Fruit fly (Drosophila melanogaster): ENCODE results near the gene Mat89Ba.
A peak's percentile ranks its signal among the peaks of the same experiment; 100 is the strongest.

Mat89Ba gene

DNA sequence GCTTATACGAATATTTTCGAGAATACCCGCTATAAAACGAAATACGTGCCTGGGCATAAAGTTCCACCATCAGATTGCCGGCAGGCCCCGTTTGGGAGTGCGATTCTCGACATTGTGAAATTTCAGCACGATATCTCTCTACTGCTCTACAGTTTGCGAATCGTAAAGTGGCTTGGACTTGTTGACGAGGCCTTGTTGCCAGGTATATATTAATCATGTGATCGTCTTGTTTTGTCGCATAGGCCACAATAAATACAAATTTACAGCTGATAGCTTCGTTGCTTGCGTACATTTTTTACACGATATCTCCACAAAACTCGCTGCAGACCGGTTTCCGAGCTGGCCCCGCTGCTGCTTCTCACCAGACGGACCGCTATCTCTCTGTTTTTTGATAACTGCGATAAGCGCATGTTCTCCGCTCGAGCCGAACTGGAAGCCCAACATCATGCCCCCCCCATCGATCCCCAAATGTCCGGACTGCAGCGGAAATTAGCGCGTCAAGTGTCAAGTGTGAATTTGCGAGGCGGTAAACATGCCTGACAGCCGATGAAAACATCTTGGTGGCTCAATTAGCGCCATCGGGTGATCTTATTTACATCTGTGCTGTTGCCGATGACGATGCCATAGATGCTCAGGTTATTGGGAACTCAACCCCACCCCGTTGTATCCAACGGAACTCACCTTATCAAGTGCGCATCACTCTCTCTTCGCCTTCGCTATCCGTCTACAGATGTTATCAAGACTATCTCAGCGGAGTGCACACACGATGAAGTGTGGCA is 37.3 kb upstream of the Mat89Ba start (continued):
- TF ChIP-seq nerfin-2 (GFP tag; IDR thresholded peaks at IDR 0.05; ENCODE audit: partially characterized antibody), result 0 out of 2 replicates have a peak, but pooled peaks have one; percentile 20
- TF ChIP-seq CG1602 (GFP tag; optimal IDR thresholded peaks at IDR 0.05), result no peak
- TF ChIP-seq Camta (GFP tag; optimal IDR thresholded peaks at IDR 0.05), result no peak
- TF ChIP-seq CG17829 (tag; optimal IDR thresholded peaks at IDR 0.05), result no peak
- peak; percentile 29 for TF ChIP-seq Fer3 (tag; optimal IDR thresholded peaks at IDR 0.05)
- no peak for TF ChIP-seq trh (GFP tag; optimal IDR thresholded peaks at IDR 0.05)
- peak; percentile 15 for TF ChIP-seq phol (tag; optimal IDR thresholded peaks at IDR 0.05)
- no peak for TF ChIP-seq Ptx1 (GFP tag; IDR thresholded peaks at IDR 0.05)
- peak in 1 of 2 experiments; percentile 11 for TF ChIP-seq chif (GFP tag; optimal IDR thresholded peaks at IDR 0.05)
- no peak for TF ChIP-seq CG4707 (GFP tag; optimal IDR thresholded peaks at IDR 0.05)
- TF ChIP-seq gsb (GFP tag; IDR thresholded peaks at IDR 0.05), result no peak
- no peak for TF ChIP-seq lbe (GFP tag; optimal IDR thresholded peaks at IDR 0.05)
- TF ChIP-seq CG12769 (tag; optimal IDR thresholded peaks at IDR 0.05), result peak; percentile 31
- TF ChIP-seq luna (GFP tag; optimal IDR thresholded peaks at IDR 0.05), result no peak
- peak; percentile 25 for TF ChIP-seq CG18262 (tag; optimal IDR thresholded peaks at IDR 0.05)
- TF ChIP-seq Mrtf (GFP tag; IDR thresholded peaks at IDR 0.05), result peak; percentile 27; the same call in 1 of the 3 replicates
- no peak for TF ChIP-seq ssp (GFP tag; IDR thresholded peaks at IDR 0.05)
- no peak for TF ChIP-seq CG14965 (GFP tag; optimal IDR thresholded peaks at IDR 0.05; ENCODE audit: borderline replicate concordance)
- TF ChIP-seq Trl (optimal IDR thresholded peaks at IDR 0.05), result no peak
- peak; percentile 11 for TF ChIP-seq Trl (GFP tag; optimal IDR thresholded peaks at IDR 0.05)
- TF ChIP-seq CG11560 (tag; IDR thresholded peaks at IDR 0.05), result no peak
- peak; percentile 70 for TF ChIP-seq grn (GFP tag; optimal IDR thresholded peaks at IDR 0.05)
- peak; percentile 20 for TF ChIP-seq pros (GFP tag; optimal IDR thresholded peaks at IDR 0.05)
- no peak for TF ChIP-seq CG5180 (GFP tag; optimal IDR thresholded peaks at IDR 0.05)
- TF ChIP-seq slbo (GFP tag; IDR thresholded peaks at IDR 0.05), result peak; percentile 62
- TF ChIP-seq CG6175 (GFP tag; IDR thresholded peaks at IDR 0.05), result peak; percentile 35; the same call in 1 of the 3 replicates
- peak; percentile 46 for TF ChIP-seq kni (GFP tag; optimal IDR thresholded peaks at IDR 0.05)
- peak; percentile 14 for TF ChIP-seq Oli (tag; optimal IDR thresholded peaks at IDR 0.05)
- no peak for TF ChIP-seq CG14710 (tag; optimal IDR thresholded peaks at IDR 0.05)
- TF ChIP-seq chinmo (GFP tag; IDR thresholded peaks at IDR 0.05; ENCODE audit: partially characterized antibody), result peak; percentile 69; the same call in 1 of the 4 replicates
- peak; percentile 29 for TF ChIP-seq grau (tag; optimal IDR thresholded peaks at IDR 0.05)
- no peak for TF ChIP-seq CG12236 (GFP tag; optimal IDR thresholded peaks at IDR 0.05)
- TF ChIP-seq CG12942 (GFP tag; optimal IDR thresholded peaks at IDR 0.05), result no peak
- no peak for TF ChIP-seq CG4617 (GFP tag; optimal IDR thresholded peaks at IDR 0.05; ENCODE audit: borderline replicate concordance)
- peak in 1 of 2 experiments; percentile 36 for TF ChIP-seq dpn (GFP tag; optimal IDR thresholded peaks at IDR 0.05)
- TF ChIP-seq CG7839 (tag; optimal IDR thresholded peaks at IDR 0.05), result peak; percentile 35
- peak; percentile 38; the same call in 1 of the 2 replicates for TF ChIP-seq CG14441 (GFP tag; IDR thresholded peaks at IDR 0.05)
- TF ChIP-seq ken (GFP tag; IDR thresholded peaks at IDR 0.05), result no peak
- TF ChIP-seq CG8765 (GFP tag; IDR thresholded peaks at IDR 0.05), result no peak
- no peak for TF ChIP-seq tll (GFP tag; optimal IDR thresholded peaks at IDR 0.05)
- TF ChIP-seq CG1603 (tag; optimal IDR thresholded peaks at IDR 0.05), result peak; percentile 19
- peak; percentile 1 for TF ChIP-seq ERR (GFP tag; optimal IDR thresholded peaks at IDR 0.05)
- TF ChIP-seq Max (GFP tag; optimal IDR thresholded peaks at IDR 0.05), result no peak
- 0 out of 2 replicates have a peak, but pooled peaks have one; percentile 43 for TF ChIP-seq Awh (GFP tag; IDR thresholded peaks at IDR 0.05)
- TF ChIP-seq bcd (GFP tag; optimal IDR thresholded peaks at IDR 0.05), result peak; percentile 6
- TF ChIP-seq fd64A (GFP tag; optimal IDR thresholded peaks at IDR 0.05), result no peak
- TF ChIP-seq BEAF-32 (GFP tag; optimal IDR thresholded peaks at IDR 0.05), result no peak
- TF ChIP-seq mam (GFP tag; optimal IDR thresholded peaks at IDR 0.05), result peak; percentile 23
- TF ChIP-seq CG15269 (tag; optimal IDR thresholded peaks at IDR 0.05), result peak; percentile 48
